Fruit fly (Drosophila melanogaster) whole organism, embryonic: ENCODE results near the gene zye.

Source experiments
- Adf1 ChIP-seq: fragments of 200-800 bp; sonication (Bioruptor generic); IDR thresholded peaks from 2 replicates; pipeline ENCODE4 v1.3.6; 2022; ENCODE audit warnings: missing biosample characterization, missing genetic modification characterization
- Aef1 ChIP-seq: fragments of 200-800 bp; sonication (Bioruptor generic); IDR thresholded peaks from 3 replicates; pipeline ENCODE4 v1.3.6; 2022; ENCODE audit warnings: missing biosample characterization, missing genetic modification characterization
- B-H2 ChIP-seq: fragments of 200-800 bp; sonication (Bioruptor generic); optimal IDR thresholded peaks from 2 replicates; lab custom pipeline; 2018; ENCODE audit warnings: missing biosample characterization, mild to moderate bottlenecking, missing genetic modification characterization
- CG10321 ChIP-seq: fragments of 200-800 bp; sonication (Bioruptor generic); IDR thresholded peaks from 2 replicates; pipeline ENCODE4 v1.3.6; 2022; ENCODE audit warnings: missing biosample characterization, missing genetic modification characterization
- CG10565 ChIP-seq: fragments of 200-800 bp; sonication (Bioruptor generic); optimal IDR thresholded peaks from 3 replicates; lab custom pipeline; 2016; ENCODE audit warnings: missing biosample characterization, mild to moderate bottlenecking, missing genetic modification characterization
- CG10979 ChIP-seq: fragments of 200-800 bp; sonication (Bioruptor generic); optimal IDR thresholded peaks from 2 replicates; lab custom pipeline; 2018; ENCODE audit warnings: missing biosample characterization, mild to moderate bottlenecking, missing genetic modification characterization, moderate library complexity
- CG12299 ChIP-seq: fragments of 200-800 bp; sonication (Bioruptor generic); optimal IDR thresholded peaks from 2 replicates; lab custom pipeline; 2018; ENCODE audit warnings: missing biosample characterization, mild to moderate bottlenecking, missing genetic modification characterization
- CG18619 ChIP-seq: fragments of 200-800 bp; sonication (Bioruptor generic); optimal IDR thresholded peaks from 3 replicates; lab custom pipeline; 2017; ENCODE audit warnings: missing biosample characterization, mild to moderate bottlenecking, missing genetic modification characterization
- CG2116 ChIP-seq: fragments of 200-800 bp; sonication (Bioruptor generic); optimal IDR thresholded peaks from 3 replicates; lab custom pipeline; 2018; ENCODE audit warnings: missing biosample characterization, mild to moderate bottlenecking, missing genetic modification characterization
- CG2712 ChIP-seq: fragments of 200-800 bp; optimal IDR thresholded peaks from 3 replicates; lab custom pipeline; 2019; ENCODE audit warnings: missing biosample characterization, mild to moderate bottlenecking, missing genetic modification characterization, moderate library complexity
- CG30020 ChIP-seq: fragments of 200-800 bp; optimal IDR thresholded peaks from 2 replicates; lab custom pipeline; 2019; ENCODE audit warnings: missing biosample characterization, mild to moderate bottlenecking, missing genetic modification characterization, moderate library complexity
- CG3065 ChIP-seq: fragments of 200-800 bp; sonication (Bioruptor generic); optimal IDR thresholded peaks from 2 replicates; lab custom pipeline; 2016; ENCODE audit warnings: missing biosample characterization, missing genetic modification characterization
- CG31365 ChIP-seq: fragments of 200-800 bp; sonication (Bioruptor generic); optimal IDR thresholded peaks from 2 replicates; lab custom pipeline; 2018; ENCODE audit warnings: missing biosample characterization, mild to moderate bottlenecking, missing genetic modification characterization
- CG33213 ChIP-seq: fragments of 200-800 bp; sonication (Bioruptor generic); optimal IDR thresholded peaks from 3 replicates; lab custom pipeline; 2016; ENCODE audit warnings: missing biosample characterization, missing genetic modification characterization
- CG34422 ChIP-seq: fragments of 200-800 bp; sonication (Bioruptor generic); IDR thresholded peaks from 3 replicates; pipeline ENCODE4 v1.3.6; 2022; ENCODE audit warnings: missing biosample characterization, missing genetic modification characterization
- CG4617 ChIP-seq: fragments of 200-800 bp; sonication (Bioruptor generic); optimal IDR thresholded peaks from 3 replicates; lab custom pipeline; 2016; ENCODE audit warnings: missing biosample characterization, missing genetic modification characterization, borderline replicate concordance
- CG4730 ChIP-seq: fragments of 200-800 bp; sonication (Bioruptor generic); IDR thresholded peaks from 2 replicates; pipeline ENCODE4 v1.3.6; 2022; ENCODE audit warnings: missing biosample characterization, missing genetic modification characterization
- CG5180 ChIP-seq: fragments of 200-800 bp; sonication (Bioruptor generic); optimal IDR thresholded peaks from 3 replicates; lab custom pipeline; 2017; ENCODE audit warnings: missing biosample characterization, missing genetic modification characterization, mild to moderate bottlenecking, moderate library complexity, missing genetic modification reagents
- CG6175 ChIP-seq: fragments of 200-800 bp; sonication (Bioruptor generic); IDR thresholded peaks from 3 replicates; pipeline ENCODE4 v1.3.6; 2022; ENCODE audit warnings: missing biosample characterization, missing genetic modification characterization
- CG7745 ChIP-seq: fragments of 200-800 bp; sonication (Bioruptor generic); optimal IDR thresholded peaks from 2 replicates; lab custom pipeline; 2018; ENCODE audit warnings: missing biosample characterization, mild to moderate bottlenecking, missing genetic modification characterization, moderate library complexity
- CG8478 ChIP-seq: fragments of >200 bp; optimal IDR thresholded peaks from 2 replicates; lab custom pipeline; 2018
- Hr51 ChIP-seq, 2 experiments: fragments of 200-800 bp; sonication (Bioruptor generic); optimal IDR thresholded peaks; 2 replicates in 1 of 2; 3 replicates in 1 of 2; lab custom pipeline; 2016 to 2018; ENCODE audit warnings: missing biosample characterization in 2 of 2, missing genetic modification characterization in 2 of 2, mild to moderate bottlenecking in 1 of 2, moderate library complexity in 1 of 2
- Myb ChIP-seq: fragments of 200-800 bp; sonication (Bioruptor generic); optimal IDR thresholded peaks from 2 replicates; lab custom pipeline; 2016; ENCODE audit warnings: missing biosample characterization, missing genetic modification characterization
- Six4 ChIP-seq: fragments of 200-800 bp; sonication (Bioruptor generic); optimal IDR thresholded peaks from 2 replicates; lab custom pipeline; 2016; ENCODE audit warnings: missing biosample characterization, missing genetic modification characterization
- Sry-β ChIP-seq: fragments of 200-800 bp; sonication (Bioruptor generic); optimal IDR thresholded peaks from 2 replicates; lab custom pipeline; 2018; ENCODE audit warnings: missing biosample characterization, mild to moderate bottlenecking, missing genetic modification characterization, moderate library complexity
- Sry-δ ChIP-seq: fragments of 200-800 bp; sonication (Bioruptor generic); optimal IDR thresholded peaks from 2 replicates; lab custom pipeline; 2016; ENCODE audit warnings: missing biosample characterization, missing genetic modification characterization
- Trl ChIP-seq, 3 experiments: fragments of >200 bp in 2 of 3; fragments of 200-800 bp in 1 of 3; sonication (Bioruptor generic) in 1 of 3; optimal IDR thresholded peaks; 2 replicates in 1 of 3; 3 replicates in 2 of 3; lab custom pipeline; 2016 to 2017; ENCODE audit warnings: missing biosample characterization in 1 of 3, missing genetic modification characterization in 1 of 3
- ac ChIP-seq: fragments of 200-800 bp; sonication (Bioruptor generic); optimal IDR thresholded peaks from 3 replicates; lab custom pipeline; 2017; ENCODE audit warnings: missing biosample characterization, mild to moderate bottlenecking, missing genetic modification characterization
- br ChIP-seq: fragments of >200 bp; optimal IDR thresholded peaks from 2 replicates; lab custom pipeline; 2017
- cad ChIP-seq: fragments of >200 bp; optimal IDR thresholded peaks from 2 replicates; lab custom pipeline; 2017; ENCODE audit warnings: missing biosample characterization, missing genetic modification characterization
- cato ChIP-seq: fragments of 200-800 bp; sonication (Bioruptor generic); optimal IDR thresholded peaks from 2 replicates; lab custom pipeline; 2016; ENCODE audit warnings: missing biosample characterization, missing genetic modification characterization, borderline replicate concordance
- caup ChIP-seq: fragments of 200-800 bp; sonication (Bioruptor generic); optimal IDR thresholded peaks from 3 replicates; lab custom pipeline; 2017; ENCODE audit warnings: missing biosample characterization, mild to moderate bottlenecking, missing genetic modification characterization, moderate library complexity; ENCODE audit not compliant: severe bottlenecking
- chn ChIP-seq: fragments of 200-800 bp; sonication (Bioruptor generic); optimal IDR thresholded peaks from 2 replicates; lab custom pipeline; 2016; ENCODE audit warnings: missing biosample characterization, missing genetic modification characterization
- disco-r ChIP-seq: fragments of 200-800 bp; sonication (Bioruptor generic); optimal IDR thresholded peaks from 2 replicates; lab custom pipeline; 2016; ENCODE audit warnings: missing biosample characterization, missing genetic modification characterization
- dpn ChIP-seq, 2 experiments: fragments of 200-800 bp; sonication (Bioruptor generic); optimal IDR thresholded peaks; 3 replicates each; lab custom pipeline; 2016; ENCODE audit warnings: missing biosample characterization in 2 of 2, missing genetic modification characterization in 2 of 2
- emc ChIP-seq: fragments of 200-800 bp; sonication (Bioruptor generic); optimal IDR thresholded peaks from 2 replicates; lab custom pipeline; 2016; ENCODE audit warnings: missing biosample characterization, missing genetic modification characterization
- eve ChIP-seq, 2 experiments: fragments of >200 bp; optimal IDR thresholded peaks; 2 replicates each; lab custom pipeline; 2017; ENCODE audit warnings: missing biosample characterization in 2 of 2, missing genetic modification characterization in 2 of 2
- fd96Cb ChIP-seq: fragments of 200-800 bp; sonication (Bioruptor generic); optimal IDR thresholded peaks from 2 replicates; lab custom pipeline; 2018; ENCODE audit warnings: missing biosample characterization, mild to moderate bottlenecking, missing genetic modification characterization, moderate library complexity
- h ChIP-seq: fragments of >200 bp; optimal IDR thresholded peaks from 2 replicates; lab custom pipeline; 2017
- ind ChIP-seq: fragments of 200-800 bp; sonication (Bioruptor generic); optimal IDR thresholded peaks from 3 replicates; lab custom pipeline; 2016; ENCODE audit warnings: missing biosample characterization, missing genetic modification characterization
- jumu ChIP-seq: fragments of 200-800 bp; sonication (Bioruptor generic); optimal IDR thresholded peaks from 3 replicates; lab custom pipeline; 2016; ENCODE audit warnings: missing biosample characterization, missing genetic modification characterization
- mam ChIP-seq: fragments of 200-800 bp; sonication (Bioruptor generic); optimal IDR thresholded peaks from 3 replicates; lab custom pipeline; 2016; ENCODE audit warnings: missing biosample characterization, missing genetic modification characterization
- nerfin-2 ChIP-seq: fragments of 200-800 bp; sonication (Bioruptor generic); IDR thresholded peaks from 2 replicates; pipeline ENCODE4 v1.3.6; 2022; ENCODE audit warnings: missing biosample characterization, missing genetic modification characterization; ENCODE audit not compliant: partially characterized antibody
- ranshi ChIP-seq: fragments of 200-800 bp; sonication (Bioruptor generic); IDR thresholded peaks from 2 replicates; pipeline ENCODE4 v1.3.6; 2022; ENCODE audit warnings: missing biosample characterization, missing genetic modification characterization
- ro ChIP-seq: fragments of 200-800 bp; sonication (Bioruptor generic); IDR thresholded peaks from 2 replicates; pipeline ENCODE4 v1.3.6; 2022; ENCODE audit warnings: missing biosample characterization, missing genetic modification characterization
- shn ChIP-seq: fragments of 200-800 bp; sonication (Bioruptor generic); optimal IDR thresholded peaks from 3 replicates; lab custom pipeline; 2016; ENCODE audit warnings: missing biosample characterization, missing genetic modification characterization
- sim ChIP-seq: fragments of 200-800 bp; sonication (Bioruptor generic); IDR thresholded peaks from 2 replicates; pipeline ENCODE4 v1.3.6; 2022; ENCODE audit warnings: missing biosample characterization, missing genetic modification characterization
- slou ChIP-seq: fragments of 200-800 bp; sonication (Bioruptor generic); optimal IDR thresholded peaks from 3 replicates; lab custom pipeline; 2016; ENCODE audit warnings: missing biosample characterization, missing genetic modification characterization
- tll ChIP-seq, 2 experiments: fragments of 200-800 bp in 1 of 2; fragments of >200 bp in 1 of 2; sonication (Bioruptor generic) in 1 of 2; optimal IDR thresholded peaks; 2 replicates each; lab custom pipeline; 2017 to 2019; ENCODE audit warnings: missing biosample characterization in 2 of 2, missing genetic modification characterization in 2 of 2, mild to moderate bottlenecking in 1 of 2, moderate library complexity in 1 of 2
- zfh2 ChIP-seq: fragments of 200-800 bp; sonication (Bioruptor generic); optimal IDR thresholded peaks from 2 replicates; lab custom pipeline; 2016; ENCODE audit warnings: missing biosample characterization, missing genetic modification characterization

Gene zye

DNA sequence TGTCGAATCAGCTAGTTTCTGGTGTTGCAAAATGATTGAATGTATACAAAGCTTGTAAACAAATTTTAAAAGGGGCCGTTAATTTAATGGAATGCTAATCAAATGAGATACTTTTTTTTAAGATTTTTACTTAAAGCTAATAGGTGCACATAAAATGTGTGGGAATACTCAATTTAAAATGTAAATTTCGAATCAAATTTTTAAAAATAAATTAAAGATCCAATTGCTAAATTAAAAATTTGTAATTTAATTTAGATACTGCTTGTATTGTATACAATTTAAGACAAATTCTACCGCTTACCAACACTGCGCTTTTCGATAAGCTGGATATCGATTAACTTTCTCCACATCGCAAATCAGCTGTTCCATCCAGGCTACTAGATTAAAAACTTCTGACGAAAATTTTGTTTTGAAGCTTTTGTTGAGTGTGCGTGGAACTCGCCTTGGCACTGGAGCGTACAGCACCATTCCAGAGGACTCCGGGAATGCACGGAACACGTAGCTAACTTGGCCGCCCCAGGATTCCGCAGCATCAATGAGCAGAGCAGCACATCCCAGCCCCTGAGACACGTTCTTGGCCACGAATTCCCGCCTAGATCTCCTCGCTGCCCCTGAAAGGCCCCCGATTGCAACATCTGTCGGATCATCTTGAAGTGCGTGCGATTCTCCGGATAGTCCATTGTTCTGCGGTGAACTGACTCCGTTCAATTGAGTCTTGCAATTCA, 29.2 kb upstream of the zye start, which contains the start of the genes CG5498 and fbl (continued):
- TF ChIP-seq CG30020 (tag; lab: Kevin White, UChicago) (peak; percentile 64), CG4617 (peak; percentile 8), CG2712 (peak; percentile 78), CG12299 (tag; lab: Kevin White, UChicago) (no peak), emc (GFP tag; lab: Kevin White, UChicago) (no peak), B-H2 (GFP tag; lab: Kevin White, UChicago) (peak; percentile 70), ro (no peak), h (lab: Kevin White, UChicago) (no peak), sim (GFP tag; lab: Robert Waterston, UW) (no peak), jumu (GFP tag; lab: Kevin White, UChicago) (peak; percentile 35), Adf1 (GFP tag; lab: Robert Waterston, UW) (no peak), CG5180 (GFP tag; lab: Kevin White, UChicago) (peak; percentile 7), CG2116 (GFP tag; lab: Kevin White, UChicago) (peak; percentile 76), disco-r (GFP tag; lab: Kevin White, UChicago) (no peak), dpn (GFP tag; optimal IDR thresholded peaks at IDR 0.05; lab: Kevin White, UChicago) (peak; percentile 50 to 73), br (lab: Kevin White, UChicago) (no peak), CG10321 (GFP tag; lab: Robert Waterston, UW) (0 out of 2 replicates have a peak, but pooled peaks have one; percentile 13), cad (GFP tag; lab: Kevin White, UChicago) (no peak), slou (peak; percentile 20), eve (GFP tag; optimal IDR thresholded peaks at IDR 0.05; lab: Kevin White, UChicago) (no peak), Trl (optimal IDR thresholded peaks at IDR 0.05; lab: Kevin White, UChicago) (no peak), Trl (GFP tag; optimal IDR thresholded peaks at IDR 0.05; lab: Kevin White, UChicago) (peak; percentile 59), CG10565 (GFP tag; lab: Kevin White, UChicago) (no peak), CG18619 (GFP tag; lab: Kevin White, UChicago) (peak; percentile 42), Sry-β (no peak), tll (GFP tag; optimal IDR thresholded peaks at IDR 0.05; lab: Kevin White, UChicago) (no peak), Hr51 (GFP tag; optimal IDR thresholded peaks at IDR 0.05; lab: Kevin White, UChicago) (peak; percentile 57 to 70), CG31365 (peak; percentile 21), chn (peak; percentile 46), CG34422 (0 out of 3 replicates have a peak, but pooled peaks have one; percentile 23), ranshi (GFP tag; lab: Robert Waterston, UW) (peak; percentile 29; the same call in 1 of the 2 replicates), CG10979 (tag; lab: Kevin White, UChicago) (peak; percentile 52), cato (peak; percentile 47), mam (GFP tag; lab: Kevin White, UChicago) (peak; percentile 47), CG6175 (GFP tag; lab: Robert Waterston, UW) (no peak), Six4 (GFP tag; lab: Kevin White, UChicago) (peak; percentile 30), Sry-δ (GFP tag; lab: Kevin White, UChicago) (peak; percentile 40), CG4730 (GFP tag; lab: Robert Waterston, UW) (no peak), Aef1 (GFP tag; lab: Robert Waterston, UW) (no peak), CG8478 (lab: Kevin White, UChicago) (no peak), zfh2 (GFP tag; lab: Kevin White, UChicago) (peak; percentile 45), ind (GFP tag; lab: Kevin White, UChicago) (peak; percentile 64), caup (GFP tag; lab: Kevin White, UChicago) (peak; percentile 50), CG3065 (GFP tag; lab: Kevin White, UChicago) (no peak), CG7745 (tag; lab: Kevin White, UChicago) (peak; percentile 45), ac (GFP tag; lab: Kevin White, UChicago) (no peak), fd96Cb (peak; percentile 39), Myb (GFP tag; lab: Kevin White, UChicago) (peak; percentile 91), nerfin-2 (GFP tag; lab: Robert Waterston, UW) (no peak), shn (peak; percentile 25), CG33213 (GFP tag; lab: Kevin White, UChicago) (peak; percentile 29)
